In the genomic region with DNA sequence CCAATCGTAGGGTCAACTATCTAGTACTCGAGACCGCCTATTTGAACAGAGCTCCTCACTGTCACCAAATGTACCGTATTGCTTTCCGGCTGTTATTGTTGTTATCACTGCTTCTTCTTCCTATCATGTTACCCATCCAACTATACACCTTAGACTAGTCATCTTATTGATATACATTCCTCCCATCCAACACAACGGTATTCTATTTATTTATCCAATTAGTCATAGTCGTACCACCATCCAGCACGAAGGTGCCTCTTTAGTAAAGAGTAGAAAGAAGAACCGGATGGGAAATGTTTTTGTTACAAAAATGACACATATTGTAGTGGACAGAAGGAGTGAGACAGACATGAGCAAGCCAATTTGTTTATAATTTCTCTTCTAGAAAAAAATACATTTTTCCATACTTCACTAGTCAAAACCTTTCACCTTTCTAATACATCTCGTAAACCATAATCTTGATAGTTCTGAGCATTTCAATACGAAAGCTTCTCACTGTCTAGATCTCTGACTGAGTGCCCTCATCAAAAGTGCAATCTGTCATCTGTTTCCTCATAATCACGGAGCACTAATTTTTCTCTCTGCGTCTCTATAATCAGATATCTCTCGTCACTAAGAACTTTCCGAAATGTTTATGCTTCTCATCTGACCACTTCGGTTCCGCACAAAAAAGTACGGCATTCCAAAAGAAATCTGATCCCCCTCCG, we compare ENCODE assay signal across 1 worm cellular context.
TF ChIP-seq lines count a peak whose summit lies in the region.

No protein-coding gene starts in this region.

TF ChIP-seq in whole organism, L4 larva, 104 proteins besides CTCF, POLR2A, EP300 and RAD21 (continued from another document):
- TF ChIP-seq T20F7.1 (GFP tag; optimal IDR thresholded peaks at IDR 0.05; lab: Kevin White, UChicago) (no peak), daf-12 (tag; optimal IDR thresholded peaks at IDR 0.05; lab: Kevin White, UChicago) (no peak), zfp-2 (tag; optimal IDR thresholded peaks at IDR 0.05; lab: Kevin White, UChicago) (no peak), aha-1 (tag; lab: Kevin White, UChicago) (peak; percentile 8), lsy-2 (tag; optimal IDR thresholded peaks at IDR 0.05; lab: Kevin White, UChicago) (peak in 1 of 2 experiments; percentile 45), nhr-10 (tag; optimal IDR thresholded peaks at IDR 0.05; lab: Kevin White, UChicago) (no peak), R02D3.7 (tag; optimal IDR thresholded peaks at IDR 0.05; lab: Kevin White, UChicago) (no peak), fos-1 (tag; optimal IDR thresholded peaks at IDR 0.05; lab: Kevin White, UChicago) (no peak), lin-1 (GFP tag; IDR thresholded peaks at IDR 0.05; lab: Robert Waterston, UW) (no peak), D1046.2 (GFP tag; IDR thresholded peaks at IDR 0.05; lab: Robert Waterston, UW) (no peak), ZK546.5 (tag; optimal IDR thresholded peaks at IDR 0.05; lab: Kevin White, UChicago) (no peak), mdt-29 (GFP tag; IDR thresholded peaks at IDR 0.05; lab: Robert Waterston, UW) (no peak), hlh-11 (tag; optimal IDR thresholded peaks at IDR 0.05; lab: Kevin White, UChicago) (peak; percentile 7), pha-4 (GFP tag; IDR thresholded peaks at IDR 0.05; lab: Robert Waterston, UW) (no peak), pha-4 (tag; optimal IDR thresholded peaks at IDR 0.05; lab: Kevin White, UChicago) (peak; percentile 66), ceh-62 (tag; optimal IDR thresholded peaks at IDR 0.05; lab: Kevin White, UChicago) (no peak), pqm-1 (tag; optimal IDR thresholded peaks at IDR 0.05; lab: Kevin White, UChicago) (no peak), lin-15B (tag; optimal IDR thresholded peaks at IDR 0.05; lab: Kevin White, UChicago) (no peak), dmd-6 (GFP tag; IDR thresholded peaks at IDR 0.05; lab: Robert Waterston, UW) (no peak), zfp-3 (GFP tag; conservative IDR thresholded peaks at IDR 0.05; lab: Robert Waterston, UW) (no peak), skn-1 (tag; optimal IDR thresholded peaks at IDR 0.05; lab: Kevin White, UChicago) (no peak), zip-2 (tag; optimal IDR thresholded peaks at IDR 0.05; lab: Kevin White, UChicago) (no peak), nhr-28 (tag; optimal IDR thresholded peaks at IDR 0.05; lab: Kevin White, UChicago) (peak; percentile 19), hif-1 (tag; optimal IDR thresholded peaks at IDR 0.05; lab: Kevin White, UChicago) (no peak), attf-4 (tag; optimal IDR thresholded peaks at IDR 0.05; lab: Kevin White, UChicago) (peak; percentile 11), mxl-2 (GFP tag; conservative IDR thresholded peaks at IDR 0.05; lab: Robert Waterston, UW) (no peak), F26F4.8 (GFP tag; conservative IDR thresholded peaks at IDR 0.05; lab: Robert Waterston, UW) (no peak), nhr-48 (tag; optimal IDR thresholded peaks at IDR 0.05; lab: Kevin White, UChicago) (no peak), php-3 (GFP tag; IDR thresholded peaks at IDR 0.05; lab: Robert Waterston, UW) (no peak), fkh-10 (GFP tag; optimal IDR thresholded peaks at IDR 0.05; lab: Kevin White, UChicago) (no peak), unc-130 (GFP tag; optimal IDR thresholded peaks at IDR 0.05; lab: Kevin White, UChicago) (no peak), jun-1 (tag; optimal IDR thresholded peaks at IDR 0.05; lab: Kevin White, UChicago) (no peak), lin-38 (GFP tag; IDR thresholded peaks at IDR 0.05; lab: Robert Waterston, UW) (no peak), duxl-1 (tag; optimal IDR thresholded peaks at IDR 0.05; lab: Kevin White, UChicago; ENCODE audit: poor library complexity) (peak; percentile 29), ces-1 (GFP tag; optimal IDR thresholded peaks at IDR 0.05; lab: Kevin White, UChicago) (no peak), madf-9 (GFP tag; conservative IDR thresholded peaks at IDR 0.05; lab: Robert Waterston, UW) (no peak)
